Worm (Caenorhabditis elegans): ENCODE measurements around the gene Y37E11B.1.

DNA sequence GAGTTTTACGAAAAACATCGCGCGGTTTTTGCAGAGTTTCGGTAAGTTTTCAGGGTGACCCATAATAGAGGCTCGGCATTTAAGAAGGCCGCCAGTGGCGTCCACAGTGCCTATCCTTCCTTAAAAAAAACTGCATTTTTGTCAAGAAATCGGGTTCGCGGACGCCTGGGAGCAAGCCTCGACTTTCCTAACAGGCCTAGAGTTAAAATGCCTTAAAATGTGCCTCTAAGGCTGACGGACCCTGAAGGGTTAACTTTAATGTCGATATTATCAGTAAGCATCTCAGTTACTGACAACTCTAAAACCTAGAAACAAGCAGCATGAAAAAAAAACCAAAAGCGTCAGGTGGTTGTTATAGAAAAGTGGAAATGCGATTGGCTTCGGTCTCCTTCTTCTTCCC, 20.2 kb upstream of the Y37E11B.1 start:
- TF ChIP-seq nhr-237 (tag; optimal IDR thresholded peaks at IDR 0.05) (no peak), nhr-20 (tag; optimal IDR thresholded peaks at IDR 0.05) (no peak), egl-27 (tag; optimal IDR thresholded peaks at IDR 0.05) (no peak), mep-1 (tag; optimal IDR thresholded peaks at IDR 0.05) (no peak), blmp-1 (tag; optimal IDR thresholded peaks at IDR 0.05) (no peak)

All from whole organism, L1 larva.